Worm (Caenorhabditis elegans): Measurements from ENCODE around the gene let-767.

The let-767 gene

ce11 chrIII:6303787-6304186 is 36.0 kb downstream of the let-767 start:
- TF ChIP-seq nhr-25 (tag; optimal IDR thresholded peaks at IDR 0.05) (no peak), nhr-10 (tag; optimal IDR thresholded peaks at IDR 0.05) (no peak), snpc-4 (tag; optimal IDR thresholded peaks at IDR 0.05) (no peak), crh-2 (tag; optimal IDR thresholded peaks at IDR 0.05) (no peak), ceh-82 (tag; optimal IDR thresholded peaks at IDR 0.05) (no peak), fos-1 (tag; optimal IDR thresholded peaks at IDR 0.05) (no peak), blmp-1 (tag; optimal IDR thresholded peaks at IDR 0.05; ENCODE audit: insufficient read depth) (no peak), mbf-1 (tag; optimal IDR thresholded peaks at IDR 0.05) (no peak), nhr-237 (tag; optimal IDR thresholded peaks at IDR 0.05) (no peak), Y55F3AM.14 (GFP tag; optimal IDR thresholded peaks at IDR 0.05) (no peak)

ce11 chrIII:6303114-6303647 is 36.6 kb downstream of the let-767 start, which contains the start of gene F47D12.9:
TSS of gene F47D12.9 (minus strand) at chrIII:6303380.
- peak; percentile 72 for TF ChIP-seq unc-55 (GFP tag; optimal IDR thresholded peaks at IDR 0.05)
- TF ChIP-seq lsy-2 (tag; optimal IDR thresholded peaks at IDR 0.05), result peak; percentile 56 to 85
- TF ChIP-seq nhr-23 (tag; optimal IDR thresholded peaks at IDR 0.05), result no peak
- peak; percentile 52 for TF ChIP-seq zag-1 (tag; optimal IDR thresholded peaks at IDR 0.05)
- peak; percentile 85 for TF ChIP-seq nhr-21 (tag; optimal IDR thresholded peaks at IDR 0.05)
- TF ChIP-seq blmp-1 (tag; optimal IDR thresholded peaks at IDR 0.05; ENCODE audit: insufficient read depth), result peak; percentile 61
- TF ChIP-seq sma-3 (GFP tag; optimal IDR thresholded peaks at IDR 0.05), result peak; percentile 89
- peak; percentile 87 for TF ChIP-seq nhr-25 (tag; optimal IDR thresholded peaks at IDR 0.05)
- no peak for TF ChIP-seq ceh-16 (tag; optimal IDR thresholded peaks at IDR 0.05)
- peak; percentile 93 for TF ChIP-seq C34F6.9 (tag; optimal IDR thresholded peaks at IDR 0.05)
- peak; percentile 93 for TF ChIP-seq nhr-129 (tag; optimal IDR thresholded peaks at IDR 0.05)
- TF ChIP-seq F13H6.1 (tag; optimal IDR thresholded peaks at IDR 0.05), result peak; percentile 68
- TF ChIP-seq nhr-6 (tag; optimal IDR thresholded peaks at IDR 0.05), result peak; percentile 69
- peak; percentile 54 for TF ChIP-seq sma-9 (GFP tag; optimal IDR thresholded peaks at IDR 0.05)
- no peak for TF ChIP-seq sma-9 (tag; optimal IDR thresholded peaks at IDR 0.05)
- no peak for TF ChIP-seq alr-1 (tag; optimal IDR thresholded peaks at IDR 0.05)
- peak; percentile 86 for TF ChIP-seq crh-2 (tag; optimal IDR thresholded peaks at IDR 0.05)
- TF ChIP-seq lin-13 (GFP tag; optimal IDR thresholded peaks at IDR 0.05), result peak; percentile 36
- peak; percentile 82 for TF ChIP-seq sem-4 (tag; optimal IDR thresholded peaks at IDR 0.05)
- peak; percentile 4 to 80 for TF ChIP-seq mdl-1 (tag; optimal IDR thresholded peaks at IDR 0.05)
- TF ChIP-seq ama-1 (optimal IDR thresholded peaks at IDR 0.05), result peak; percentile 56
- TF ChIP-seq dmd-4 (tag; optimal IDR thresholded peaks at IDR 0.05), result no peak
- peak; percentile 25 for TF ChIP-seq egl-27 (tag; optimal IDR thresholded peaks at IDR 0.05)
- TF ChIP-seq fos-1 (tag; optimal IDR thresholded peaks at IDR 0.05), result peak; percentile 43
- no peak for TF ChIP-seq unc-62 (GFP tag; optimal IDR thresholded peaks at IDR 0.05)
- TF ChIP-seq gmeb-1 (tag; optimal IDR thresholded peaks at IDR 0.05), result peak; percentile 51
- peak; percentile 49 for TF ChIP-seq ztf-4 (tag; optimal IDR thresholded peaks at IDR 0.05)
- TF ChIP-seq nhr-77 (tag; optimal IDR thresholded peaks at IDR 0.05), result no peak

ce11 chrIII:6300297-6300696 is 39.5 kb downstream of the let-767 start:
- TF ChIP-seq unc-55 (GFP tag; optimal IDR thresholded peaks at IDR 0.05) (no peak), dmd-4 (tag; optimal IDR thresholded peaks at IDR 0.05) (no peak), F13H6.1 (tag; optimal IDR thresholded peaks at IDR 0.05) (no peak), R02D3.7 (tag; optimal IDR thresholded peaks at IDR 0.05) (no peak), Y55F3AM.14 (GFP tag; optimal IDR thresholded peaks at IDR 0.05) (no peak), nhr-25 (tag; optimal IDR thresholded peaks at IDR 0.05) (no peak), nhr-237 (tag; optimal IDR thresholded peaks at IDR 0.05) (no peak), unc-39 (tag; optimal IDR thresholded peaks at IDR 0.05) (no peak), nhr-12 (tag; optimal IDR thresholded peaks at IDR 0.05) (no peak), nhr-129 (tag; optimal IDR thresholded peaks at IDR 0.05) (no peak), nhr-10 (tag; optimal IDR thresholded peaks at IDR 0.05) (no peak), ztf-11 (tag; optimal IDR thresholded peaks at IDR 0.05) (no peak), nhr-11 (tag; optimal IDR thresholded peaks at IDR 0.05) (no peak), nhr-6 (tag; optimal IDR thresholded peaks at IDR 0.05) (no peak), mbf-1 (tag; optimal IDR thresholded peaks at IDR 0.05) (no peak), C34F6.9 (tag; optimal IDR thresholded peaks at IDR 0.05) (no peak), ztf-4 (tag; optimal IDR thresholded peaks at IDR 0.05) (no peak), gmeb-1 (tag; optimal IDR thresholded peaks at IDR 0.05) (no peak), mab-5 (tag; optimal IDR thresholded peaks at IDR 0.05) (no peak), snpc-4 (tag; optimal IDR thresholded peaks at IDR 0.05) (no peak)

All from whole organism, L2 larva.